Worm (Caenorhabditis elegans) whole organism, L4 larva: ENCODE results near the gene T23G4.2.

ENCODE experiments used
- F44E2.7 ChIP-seq: fragments of 200-800 bp; sonication (Bioruptor generic); IDR thresholded peaks from 2 replicates; pipeline ENCODE4 v2.1.2; 2022; ENCODE audit warnings: missing genetic modification characterization, missing compliant biosample characterization
- F49E8.2 ChIP-seq: sonication (generic microtip); optimal IDR thresholded peaks from 2 replicates; lab custom pipeline; 2016; ENCODE audit warnings: missing compliant biosample characterization, mild to moderate bottlenecking, missing genetic modification characterization, borderline replicate concordance
- T26A8.4 ChIP-seq: fragments of 200-800 bp; sonication (Bioruptor generic); IDR thresholded peaks from 2 replicates; pipeline ENCODE4 v1.3.6; 2022; ENCODE audit warnings: missing genetic modification characterization, missing compliant biosample characterization
- Y5F2A.4 ChIP-seq: fragments of 200-800 bp; sonication (Bioruptor generic); optimal IDR thresholded peaks from 2 replicates; lab custom pipeline; 2018; ENCODE audit warnings: mild to moderate bottlenecking, missing genetic modification characterization, missing compliant biosample characterization
- Y75B8A.6 ChIP-seq: fragments of 200-800 bp; sonication (Bioruptor generic); IDR thresholded peaks from 2 replicates; pipeline ENCODE4 v1.3.6; 2022; ENCODE audit warnings: missing genetic modification reagents, missing genetic modification characterization, missing compliant biosample characterization
- ZK337.2 ChIP-seq: fragments of 200-800 bp; sonication (Bioruptor generic); IDR thresholded peaks from 2 replicates; pipeline ENCODE4 v1.3.6; 2022; ENCODE audit warnings: missing genetic modification reagents, missing genetic modification characterization, missing compliant biosample characterization
- aha-1 ChIP-seq: fragments of 150-350 bp; peaks from one replicate; lab custom pipeline; 2014; ENCODE audit warnings: missing biosample characterization, missing genetic modification characterization
- aly-2 ChIP-seq: sonication (generic microtip); optimal IDR thresholded peaks from 2 replicates; lab custom pipeline; 2018; ENCODE audit warnings: missing biosample characterization, missing genetic modification characterization
- ama-1 ChIP-seq: fragments of 150-350 bp; optimal IDR thresholded peaks from 2 replicates; lab custom pipeline; 2014; ENCODE audit warnings: inconsistent platforms, mixed read lengths
- arid-1 ChIP-seq: fragments of 200-800 bp; sonication (Bioruptor generic); conservative IDR thresholded peaks from 2 replicates; pipeline ENCODE4 v1.3.6; 2022; ENCODE audit warnings: missing genetic modification reagents, missing genetic modification characterization, missing compliant biosample characterization
- ceh-20 ChIP-seq: fragments of 200-800 bp; sonication (Bioruptor generic); IDR thresholded peaks from 2 replicates; pipeline ENCODE4 v1.3.6; 2022; ENCODE audit warnings: missing genetic modification reagents, missing genetic modification characterization, missing compliant biosample characterization
- ceh-28 ChIP-seq: fragments of 150-350 bp; optimal IDR thresholded peaks from 2 replicates; lab custom pipeline; 2014; ENCODE audit warnings: missing biosample characterization, missing genetic modification reagents, missing genetic modification characterization
- ceh-44 ChIP-seq: fragments of 200-800 bp; sonication (Bioruptor generic); IDR thresholded peaks from 2 replicates; pipeline ENCODE4 v1.3.6; 2022; ENCODE audit warnings: missing genetic modification reagents, missing genetic modification characterization, missing compliant biosample characterization
- ceh-62 ChIP-seq: sonication (generic microtip); optimal IDR thresholded peaks from 2 replicates; lab custom pipeline; 2017; ENCODE audit warnings: missing biosample characterization, missing genetic modification characterization
- daf-12 ChIP-seq: fragments of 150-350 bp; optimal IDR thresholded peaks from 2 replicates; lab custom pipeline; 2014; ENCODE audit warnings: missing biosample characterization, missing genetic modification reagents, missing genetic modification characterization
- daf-16 ChIP-seq, 3 experiments: sonication (generic microtip); optimal IDR thresholded peaks; 2 replicates each; lab custom pipeline; 2016 to 2017; ENCODE audit warnings: missing genetic modification characterization in 3 of 3, missing genetic modification reagents in 3 of 3, mild to moderate bottlenecking in 2 of 3, missing compliant biosample characterization in 2 of 3, missing biosample characterization in 1 of 3, moderate library complexity in 1 of 3
- dmd-9 ChIP-seq: fragments of 200-800 bp; sonication (Bioruptor generic); IDR thresholded peaks from 2 replicates; pipeline ENCODE4 v1.3.6; 2022; ENCODE audit warnings: missing genetic modification reagents, missing genetic modification characterization, missing compliant biosample characterization
- dpl-1 ChIP-seq: fragments of 150-350 bp; optimal IDR thresholded peaks from 2 replicates; lab custom pipeline; 2014; ENCODE audit warnings: missing biosample characterization, missing genetic modification reagents, missing genetic modification characterization
- dve-1 ChIP-seq: sonication (generic microtip); optimal IDR thresholded peaks from 2 replicates; lab custom pipeline; 2017; ENCODE audit warnings: antibody characterized with exemption, mild to moderate bottlenecking, missing genetic modification characterization, missing compliant biosample characterization; ENCODE audit not compliant: insufficient read depth
- egl-27 ChIP-seq: sonication (generic microtip); optimal IDR thresholded peaks from 3 replicates; lab custom pipeline; 2017; ENCODE audit warnings: missing biosample characterization, missing genetic modification reagents, missing genetic modification characterization
- egl-43 ChIP-seq: fragments of 200-800 bp; sonication (Bioruptor generic); IDR thresholded peaks from 2 replicates; pipeline ENCODE4 v1.3.6; 2022; ENCODE audit warnings: missing genetic modification reagents, missing genetic modification characterization, missing compliant biosample characterization
- hlh-11 ChIP-seq: fragments of 200-800 bp; sonication (Bioruptor generic); optimal IDR thresholded peaks from 2 replicates; lab custom pipeline; 2018; ENCODE audit warnings: mild to moderate bottlenecking, missing genetic modification characterization, missing compliant biosample characterization
- hmg-1.1 ChIP-seq: fragments of 200-800 bp; sonication (Bioruptor generic); IDR thresholded peaks from 2 replicates; pipeline ENCODE4 v1.3.6; 2022; ENCODE audit warnings: missing genetic modification reagents, missing genetic modification characterization, missing compliant biosample characterization
- jun-1 ChIP-seq: fragments of 150-350 bp; optimal IDR thresholded peaks from 2 replicates; lab custom pipeline; 2014; ENCODE audit warnings: missing biosample characterization, missing genetic modification reagents, missing genetic modification characterization
- lin-38 ChIP-seq: fragments of 200-800 bp; sonication (Bioruptor generic); IDR thresholded peaks from 2 replicates; pipeline ENCODE4 v1.3.6; 2022; ENCODE audit warnings: missing genetic modification reagents, missing genetic modification characterization, missing compliant biosample characterization
- lin-39 ChIP-seq: fragments of 150-350 bp; optimal IDR thresholded peaks from 2 replicates; lab custom pipeline; 2014; ENCODE audit warnings: missing biosample characterization, missing genetic modification reagents, missing genetic modification characterization
- lir-3 ChIP-seq: sonication (generic microtip); optimal IDR thresholded peaks from 2 replicates; lab custom pipeline; 2016; ENCODE audit warnings: mild to moderate bottlenecking, missing genetic modification characterization, missing compliant biosample characterization
- madf-5 ChIP-seq, 2 experiments: fragments of 200-800 bp; sonication (Bioruptor generic); IDR thresholded peaks; 2 replicates each; pipeline ENCODE4 v1.3.6; 2022; ENCODE audit warnings: missing compliant biosample characterization in 2 of 2, missing genetic modification characterization in 2 of 2
- mdl-1 ChIP-seq, 2 experiments: fragments of 150-350 bp in 1 of 2; sonication (generic microtip) in 1 of 2; optimal IDR thresholded peaks; 2 replicates each; lab custom pipeline; 2014 to 2017; ENCODE audit warnings: missing biosample characterization in 2 of 2, missing genetic modification characterization in 2 of 2
- mdt-29 ChIP-seq: fragments of 200-800 bp; sonication (Bioruptor generic); IDR thresholded peaks from 2 replicates; pipeline ENCODE4 v1.3.6; 2022; ENCODE audit warnings: missing genetic modification reagents, missing genetic modification characterization, missing compliant biosample characterization
- mep-1 ChIP-seq: fragments of 150-350 bp; sonication (generic microtip); optimal IDR thresholded peaks from 3 replicates; lab custom pipeline; 2014; ENCODE audit warnings: missing biosample characterization, missing genetic modification characterization
- mxl-2 ChIP-seq: fragments of 200-800 bp; sonication (Bioruptor generic); conservative IDR thresholded peaks from 2 replicates; pipeline ENCODE4 v1.3.6; 2022; ENCODE audit warnings: missing genetic modification reagents, missing genetic modification characterization, missing compliant biosample characterization
- nhr-102 ChIP-seq: sonication (generic microtip); optimal IDR thresholded peaks from 2 replicates; lab custom pipeline; 2016; ENCODE audit warnings: mild to moderate bottlenecking, missing genetic modification characterization, moderate library complexity, missing compliant biosample characterization
- nhr-111 ChIP-seq: fragments of 200-800 bp; sonication (Bioruptor generic); optimal IDR thresholded peaks from 2 replicates; lab custom pipeline; 2018; ENCODE audit warnings: mild to moderate bottlenecking, missing genetic modification characterization, missing compliant biosample characterization
- nhr-237 ChIP-seq: sonication (generic microtip); optimal IDR thresholded peaks from 2 replicates; lab custom pipeline; 2017; ENCODE audit warnings: missing biosample characterization, missing genetic modification characterization
- nhr-25 ChIP-seq: sonication (generic microtip); optimal IDR thresholded peaks from 2 replicates; lab custom pipeline; 2017; ENCODE audit warnings: missing genetic modification characterization, mild to moderate bottlenecking, missing compliant biosample characterization, antibody characterized with exemption, moderate library complexity, borderline replicate concordance; ENCODE audit not compliant: insufficient read depth
- nhr-76 ChIP-seq: fragments of 150-350 bp; optimal IDR thresholded peaks from 2 replicates; lab custom pipeline; 2014; ENCODE audit warnings: missing biosample characterization, missing genetic modification characterization
- nhr-77 ChIP-seq: fragments of 150-350 bp; optimal IDR thresholded peaks from 2 replicates; lab custom pipeline; 2014; ENCODE audit warnings: missing biosample characterization, missing genetic modification characterization
- php-3 ChIP-seq: fragments of 200-800 bp; sonication (Bioruptor generic); IDR thresholded peaks from 2 replicates; pipeline ENCODE4 v1.3.6; 2022; ENCODE audit warnings: missing genetic modification reagents, missing genetic modification characterization, missing compliant biosample characterization
- pqm-1 ChIP-seq: sonication (generic microtip); optimal IDR thresholded peaks from 2 replicates; lab custom pipeline; 2017; ENCODE audit warnings: missing biosample characterization, missing genetic modification characterization
- sdz-12 ChIP-seq: fragments of 200-800 bp; sonication (Bioruptor generic); optimal IDR thresholded peaks from 2 replicates; lab custom pipeline; 2018; ENCODE audit warnings: mild to moderate bottlenecking, missing genetic modification characterization, missing compliant biosample characterization
- set-16 ChIP-seq: fragments of 200-800 bp; sonication (Bioruptor generic); IDR thresholded peaks from 2 replicates; pipeline ENCODE4 v1.3.6; 2022; ENCODE audit warnings: missing genetic modification reagents, missing genetic modification characterization, missing compliant biosample characterization
- skn-1 ChIP-seq: fragments of 150-350 bp; optimal IDR thresholded peaks from 2 replicates; lab custom pipeline; 2014; ENCODE audit warnings: missing biosample characterization, missing genetic modification characterization
- snpc-1.2 ChIP-seq: fragments of 200-800 bp; sonication (Bioruptor generic); IDR thresholded peaks from 2 replicates; pipeline ENCODE4 v1.3.6; 2022; ENCODE audit warnings: missing genetic modification reagents, missing genetic modification characterization, missing compliant biosample characterization
- tag-97 ChIP-seq: fragments of 200-800 bp; sonication (Bioruptor generic); IDR thresholded peaks from 2 replicates; pipeline ENCODE4 v1.3.6; 2022; ENCODE audit warnings: missing genetic modification characterization, missing compliant biosample characterization
- tra-1 ChIP-seq: fragments of 200-800 bp; sonication (Bioruptor generic); IDR thresholded peaks from 2 replicates; pipeline ENCODE4 v1.3.6; 2022; ENCODE audit warnings: missing genetic modification reagents, missing genetic modification characterization, missing compliant biosample characterization
- unc-39 ChIP-seq: sonication (generic microtip); optimal IDR thresholded peaks from 2 replicates; lab custom pipeline; 2017; ENCODE audit warnings: missing biosample characterization, missing genetic modification characterization
- vab-7 ChIP-seq: fragments of 200-800 bp; sonication (Bioruptor generic); IDR thresholded peaks from 2 replicates; pipeline ENCODE4 v1.3.6; 2022; ENCODE audit warnings: missing genetic modification reagents, missing genetic modification characterization, missing compliant biosample characterization
- zag-1 ChIP-seq: fragments of 150-350 bp; optimal IDR thresholded peaks from 2 replicates; lab custom pipeline; 2014; ENCODE audit warnings: missing biosample characterization, missing genetic modification characterization
- ztf-7 ChIP-seq: fragments of 150-350 bp; optimal IDR thresholded peaks from 2 replicates; lab custom pipeline; 2014; ENCODE audit warnings: missing biosample characterization, missing genetic modification characterization

The T23G4.2 gene

ce11 chrIV:13707894-13708293 lies 18.5 kb upstream of the T23G4.2 start (continued):
- peak; percentile 100 for TF ChIP-seq php-3
- no peak for TF ChIP-seq aly-2
- TF ChIP-seq Y75B8A.6 (GFP tag; lab: Robert Waterston, UW): no peak
- no peak for TF ChIP-seq mdt-29 (GFP tag; lab: Robert Waterston, UW)
- peak; percentile 81 for TF ChIP-seq dve-1
- TF ChIP-seq nhr-77 (tag; lab: Kevin White, UChicago): no peak
- no peak for TF ChIP-seq dmd-9 (GFP tag; lab: Robert Waterston, UW)
- TF ChIP-seq ama-1 (lab: Kevin White, UChicago): no peak
- TF ChIP-seq F44E2.7 (GFP tag; lab: Robert Waterston, UW): no peak
- TF ChIP-seq hmg-1.1 (GFP tag; lab: Robert Waterston, UW): no peak
- TF ChIP-seq ceh-20 (GFP tag; lab: Robert Waterston, UW): peak; percentile 96
- no peak for TF ChIP-seq nhr-111 (GFP tag; lab: Kevin White, UChicago)
- TF ChIP-seq snpc-1.2 (GFP tag; lab: Robert Waterston, UW): peak; percentile 68; the same call in 1 of the 2 replicates
- no peak for TF ChIP-seq ceh-44
- no peak for TF ChIP-seq daf-12 (tag; lab: Kevin White, UChicago)
- peak; percentile 76 for TF ChIP-seq nhr-102 (tag; lab: Kevin White, UChicago)
- TF ChIP-seq T26A8.4 (GFP tag; lab: Robert Waterston, UW): no peak
- TF ChIP-seq mxl-2: no peak
- TF ChIP-seq madf-5 (GFP tag; IDR thresholded peaks at IDR 0.05; lab: Robert Waterston, UW): no peak
- TF ChIP-seq mep-1 (tag; lab: Kevin White, UChicago): no peak
- no peak for TF ChIP-seq egl-43
- no peak for TF ChIP-seq unc-39 (tag; lab: Kevin White, UChicago)
- TF ChIP-seq F49E8.2: no peak
- no peak for TF ChIP-seq mdl-1 (tag; optimal IDR thresholded peaks at IDR 0.05; lab: Kevin White, UChicago)
- no peak for TF ChIP-seq lin-38
- TF ChIP-seq skn-1: no peak
- no peak for TF ChIP-seq ZK337.2 (GFP tag; lab: Robert Waterston, UW)
- TF ChIP-seq ceh-62 (tag; lab: Kevin White, UChicago): no peak
- no peak for TF ChIP-seq dpl-1 (GFP tag; lab: Kevin White, UChicago)
- TF ChIP-seq sdz-12 (GFP tag; lab: Kevin White, UChicago): no peak
- no peak for TF ChIP-seq nhr-76 (tag; lab: Kevin White, UChicago)
- no peak for TF ChIP-seq nhr-237 (tag; lab: Kevin White, UChicago)
- TF ChIP-seq Y5F2A.4: no peak
- TF ChIP-seq daf-16 (GFP tag; optimal IDR thresholded peaks at IDR 0.05; lab: Kevin White, UChicago): no peak
- peak; percentile 76 for TF ChIP-seq daf-16 (tag; optimal IDR thresholded peaks at IDR 0.05; lab: Kevin White, UChicago)
- no peak for TF ChIP-seq aha-1 (tag; lab: Kevin White, UChicago)
- TF ChIP-seq ztf-7 (tag; lab: Kevin White, UChicago): no peak

DNA sequence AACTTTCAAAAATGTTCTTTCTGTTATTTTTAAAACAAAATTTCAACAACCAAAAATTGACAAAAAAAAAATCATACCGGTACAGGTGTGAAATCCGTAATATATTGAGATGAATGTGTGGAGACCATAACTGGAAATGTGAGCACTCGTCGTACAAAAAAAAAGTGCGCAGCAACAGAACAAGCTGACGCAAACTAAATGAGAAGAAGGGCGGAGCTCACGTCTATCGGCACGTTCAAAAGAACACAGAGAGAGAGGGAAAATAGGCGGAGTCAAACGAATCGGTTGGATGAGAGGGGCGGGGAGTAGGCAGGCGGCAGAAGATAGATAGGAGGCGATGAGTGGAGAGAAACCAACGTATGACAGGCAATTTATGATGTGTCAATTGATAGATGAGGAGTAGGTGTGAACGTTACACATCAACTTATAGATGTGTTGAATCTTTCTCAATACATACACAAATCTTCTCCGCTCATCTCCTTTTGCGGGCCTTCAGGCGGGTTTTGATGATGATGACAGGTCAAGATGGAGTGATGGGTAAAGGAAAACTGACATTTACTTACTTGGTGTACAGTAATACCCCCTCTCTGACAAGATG lies 14.6 kb upstream of the T23G4.2 start, which contains the start of gene tlp-1:
tlp-1 (minus strand) TSS at position 255 of the 598 bp plus-strand sequence.
- TF ChIP-seq nhr-25 (tag; lab: Kevin White, UChicago): peak; percentile 60
- TF ChIP-seq dmd-9 (GFP tag; lab: Robert Waterston, UW): no peak
- no peak for TF ChIP-seq tag-97
- TF ChIP-seq ztf-7 (tag; lab: Kevin White, UChicago): no peak
- TF ChIP-seq ama-1 (lab: Kevin White, UChicago): peak; percentile 76
- no peak for TF ChIP-seq vab-7 (GFP tag; lab: Robert Waterston, UW)
- TF ChIP-seq ceh-20 (GFP tag; lab: Robert Waterston, UW): peak; percentile 78
- no peak for TF ChIP-seq F49E8.2
- peak; percentile 20 for TF ChIP-seq mep-1 (tag; lab: Kevin White, UChicago)
- no peak for TF ChIP-seq ZK337.2 (GFP tag; lab: Robert Waterston, UW)
- TF ChIP-seq lin-39 (tag; lab: Kevin White, UChicago): no peak
- TF ChIP-seq nhr-111 (GFP tag; lab: Kevin White, UChicago): no peak
- peak; percentile 97 for TF ChIP-seq aha-1 (tag; lab: Kevin White, UChicago)
- no peak for TF ChIP-seq egl-27 (tag; lab: Kevin White, UChicago)
- TF ChIP-seq lir-3: no peak
- no peak for TF ChIP-seq pqm-1 (tag; lab: Kevin White, UChicago)
- no peak for TF ChIP-seq jun-1 (tag; lab: Kevin White, UChicago)
- no peak for TF ChIP-seq ceh-28
- no peak for TF ChIP-seq set-16
- peak; percentile 48 for TF ChIP-seq hlh-11 (tag; lab: Kevin White, UChicago)
- TF ChIP-seq zag-1 (tag; lab: Kevin White, UChicago): no peak
- no peak for TF ChIP-seq arid-1 (GFP tag; lab: Robert Waterston, UW)
- 0 out of 2 replicates have a peak, but pooled peaks have one; percentile 49 for TF ChIP-seq tra-1 (GFP tag; lab: Robert Waterston, UW)
